Fruit fly (Drosophila melanogaster) whole organism: Measurements from ENCODE around the gene inc.

ENCODE experiments used
- CG8478 ChIP-seq: fragments of >200 bp; optimal IDR thresholded peaks from 2 replicates; lab custom pipeline; 2018; ENCODE audit warnings: inconsistent platforms
- Dll ChIP-seq: fragments of >200 bp; optimal IDR thresholded peaks from 2 replicates; lab custom pipeline; 2017
- EcR ChIP-seq, 2 experiments: fragments of >200 bp; optimal IDR thresholded peaks; 2 replicates each; lab custom pipeline; 2017; ENCODE audit warnings: missing biosample characterization in 2 of 2, missing genetic modification characterization in 2 of 2, missing genetic modification reagents in 2 of 2
- pan ChIP-seq: fragments of >200 bp; optimal IDR thresholded peaks from 2 replicates; lab custom pipeline; 2017
- psq ChIP-seq: fragments of >200 bp; optimal IDR thresholded peaks from 2 replicates; lab custom pipeline; 2017
- usp ChIP-seq: fragments of >200 bp; optimal IDR thresholded peaks from 2 replicates; lab custom pipeline; 2017; ENCODE audit warnings: missing biosample characterization, missing genetic modification characterization, mixed read lengths

- TF ChIP-seq Dll, result no peak
- no peak for TF ChIP-seq CG8478 (lab: Kevin White, UChicago)
- TF ChIP-seq psq, result no peak
- TF ChIP-seq usp (GFP tag; lab: Kevin White, UChicago), result no peak
- TF ChIP-seq EcR (GFP tag; optimal IDR thresholded peaks at IDR 0.05; lab: Kevin White, UChicago), result no peak
- TF ChIP-seq pan (lab: Kevin White, UChicago), result no peak
Measured at dm6 chrX:1562079-1562727, 78.9 kb downstream of the inc start.
